Fruit fly (Drosophila melanogaster) whole organism, adult: Measurements from ENCODE around the gene CG33003.

Experiments
- CG11617 ChIP-seq: fragments of 200-800 bp; sonication (Bioruptor generic); optimal IDR thresholded peaks from 2 replicates; lab custom pipeline; 2017; ENCODE audit warnings: mild to moderate bottlenecking, missing biosample characterization, missing genetic modification reagents, missing genetic modification characterization
- CG14711 ChIP-seq: fragments of 200-800 bp; sonication (Bioruptor generic); optimal IDR thresholded peaks from 2 replicates; lab custom pipeline; 2018; ENCODE audit warnings: missing biosample characterization, mild to moderate bottlenecking, missing genetic modification characterization, moderate library complexity
- CG33017 ChIP-seq: fragments of 200-800 bp; sonication (Bioruptor generic); optimal IDR thresholded peaks from 2 replicates; lab custom pipeline; 2018; ENCODE audit warnings: missing biosample characterization, mild to moderate bottlenecking, missing genetic modification characterization, moderate library complexity
- CG5204 ChIP-seq: fragments of 200-800 bp; sonication (Bioruptor generic); optimal IDR thresholded peaks from 2 replicates; lab custom pipeline; 2016; ENCODE audit warnings: missing biosample characterization, missing genetic modification characterization
- CG7045 ChIP-seq: fragments of 200-800 bp; sonication (Bioruptor generic); optimal IDR thresholded peaks from 2 replicates; lab custom pipeline; 2017; ENCODE audit warnings: missing biosample characterization, mild to moderate bottlenecking, missing genetic modification characterization
- Mnt ChIP-seq: fragments of 200-800 bp; sonication (Bioruptor generic); optimal IDR thresholded peaks from 2 replicates; lab custom pipeline; 2016; ENCODE audit warnings: missing biosample characterization, mild to moderate bottlenecking, missing genetic modification characterization
- kay ChIP-seq: fragments of 200-800 bp; sonication (Bioruptor generic); peaks from one replicate; lab custom pipeline; 2016; ENCODE audit warnings: missing biosample characterization, missing genetic modification characterization, borderline replicate concordance
- ovo ChIP-seq: fragments of 200-800 bp; sonication (Bioruptor generic); optimal IDR thresholded peaks from 2 replicates; lab custom pipeline; 2016; ENCODE audit warnings: missing biosample characterization, missing genetic modification characterization

- TF ChIP-seq ovo (no peak), CG7045 (no peak), CG14711 (tag; lab: Kevin White, UChicago) (no peak), kay (GFP tag; lab: Kevin White, UChicago) (no peak), CG11617 (no peak), CG5204 (GFP tag; lab: Kevin White, UChicago) (no peak), Mnt (GFP tag; lab: Kevin White, UChicago) (no peak), CG33017 (tag; lab: Kevin White, UChicago) (no peak)
These were observed 32.9 kb downstream of the CG33003 start, which contains the start of the genes CG34177 and CG34178 for dm6 chr2L:4433608-4434007.
